Worm (Caenorhabditis elegans) whole organism, early embryonic: ENCODE results near the gene B0334.20.

Experiments used
- B0310.2 ChIP-seq: sonication (generic microtip); optimal IDR thresholded peaks from 2 replicates; lab custom pipeline; 2016; ENCODE audit warnings: mild to moderate bottlenecking, missing genetic modification characterization, missing compliant biosample characterization
- F13C5.2 ChIP-seq: sonication (generic microtip); optimal IDR thresholded peaks from 2 replicates; lab custom pipeline; 2017; ENCODE audit warnings: mild to moderate bottlenecking, missing genetic modification characterization, inconsistent platforms, missing compliant biosample characterization
- aly-1 ChIP-seq: sonication (generic microtip); optimal IDR thresholded peaks from 2 replicates; lab custom pipeline; 2016; ENCODE audit warnings: missing genetic modification characterization, missing compliant biosample characterization
- ama-1 ChIP-seq: fragments of 150-350 bp; optimal IDR thresholded peaks from 2 replicates; lab custom pipeline; 2014
- ceh-13 ChIP-seq: fragments of 200-800 bp; sonication (Bioruptor generic); optimal IDR thresholded peaks from 2 replicates; lab custom pipeline; 2018; ENCODE audit warnings: mild to moderate bottlenecking, missing genetic modification characterization, missing compliant biosample characterization
- ceh-36 ChIP-seq: sonication (generic microtip); optimal IDR thresholded peaks from 2 replicates; lab custom pipeline; 2016; ENCODE audit warnings: missing genetic modification characterization, inconsistent platforms, missing compliant biosample characterization
- ets-7 ChIP-seq: sonication (generic microtip); optimal IDR thresholded peaks from 2 replicates; lab custom pipeline; 2016; ENCODE audit warnings: missing genotype, missing genetic modification characterization, missing compliant biosample characterization
- flt-1 ChIP-seq: fragments of 200-800 bp; sonication (Bioruptor generic); IDR thresholded peaks from 2 replicates; pipeline ENCODE4 v1.3.6; 2022; ENCODE audit warnings: missing genetic modification characterization, missing compliant biosample characterization
- hmbx-1 ChIP-seq: sonication (generic microtip); optimal IDR thresholded peaks from 2 replicates; lab custom pipeline; 2016; ENCODE audit warnings: mild to moderate bottlenecking, missing genetic modification characterization, missing compliant biosample characterization
- hmg-4 ChIP-seq: fragments of 200-800 bp; sonication (Bioruptor generic); optimal IDR thresholded peaks from 2 replicates; lab custom pipeline; 2018; ENCODE audit warnings: mild to moderate bottlenecking, missing genetic modification characterization, missing compliant biosample characterization
- hnd-1 ChIP-seq: sonication (generic microtip); optimal IDR thresholded peaks from 2 replicates; lab custom pipeline; 2016; ENCODE audit warnings: missing genetic modification characterization, missing compliant biosample characterization
- pes-1 ChIP-seq: fragments of 200-800 bp; sonication (Bioruptor generic); IDR thresholded peaks from 2 replicates; pipeline ENCODE4 v1.3.6; 2022; ENCODE audit warnings: missing genetic modification reagents, missing genetic modification characterization, missing compliant biosample characterization
- scrt-1 ChIP-seq: fragments of 200-800 bp; sonication (Bioruptor generic); IDR thresholded peaks from 2 replicates; pipeline ENCODE4 v1.3.6; 2022; ENCODE audit warnings: missing genetic modification characterization, missing compliant biosample characterization
- sea-1 ChIP-seq: fragments of 200-800 bp; sonication (Bioruptor generic); conservative IDR thresholded peaks from 2 replicates; pipeline ENCODE4 v1.3.6; 2022; ENCODE audit warnings: missing genetic modification characterization, missing compliant biosample characterization
- tbx-11 ChIP-seq: fragments of 200-800 bp; sonication (Bioruptor generic); IDR thresholded peaks from 2 replicates; pipeline ENCODE4 v1.3.6; 2022; ENCODE audit warnings: missing genetic modification characterization, missing compliant biosample characterization
- tbx-37 ChIP-seq: fragments of 200-800 bp; sonication (Bioruptor generic); conservative IDR thresholded peaks from 2 replicates; pipeline ENCODE4 v1.3.6; 2022; ENCODE audit warnings: missing genetic modification reagents, missing genetic modification characterization, missing compliant biosample characterization
- tra-4 ChIP-seq: sonication (generic microtip); optimal IDR thresholded peaks from 2 replicates; lab custom pipeline; 2017; ENCODE audit warnings: missing genetic modification characterization, missing compliant biosample characterization

The B0334.20 gene

DNA sequence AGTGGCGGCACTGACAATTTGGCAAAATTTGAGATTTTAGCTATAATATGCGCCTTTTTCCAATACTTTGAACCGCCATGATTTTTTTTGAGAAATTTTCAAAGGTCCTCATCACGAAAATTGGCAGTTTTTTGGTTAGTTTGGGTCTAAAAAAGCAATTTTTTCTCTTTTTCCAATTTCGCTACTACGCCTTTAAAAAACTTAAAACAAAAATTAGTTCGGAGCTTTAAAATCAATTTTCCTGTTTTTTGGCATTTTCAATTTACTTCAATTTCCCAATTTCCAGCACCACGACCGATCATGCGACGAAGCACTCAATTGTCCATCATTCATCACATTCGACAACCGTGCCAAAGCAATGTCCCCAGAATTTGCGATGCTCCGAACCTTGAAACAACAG lies 2.9 kb downstream of the B0334.20 start, which contains the start of gene B0334.5:
B0334.5 (plus strand) TSS at position 301 of the 400 bp plus-strand sequence.
- TF ChIP-seq aly-1 (tag; lab: Kevin White, UChicago), result no peak
- no peak for TF ChIP-seq tbx-11 (GFP tag; lab: Robert Waterston, UW)
- TF ChIP-seq F13C5.2, result no peak
- TF ChIP-seq sea-1 (GFP tag; lab: Robert Waterston, UW), result no peak
- TF ChIP-seq hmg-4 (GFP tag; lab: Kevin White, UChicago), result no peak
- no peak for TF ChIP-seq pes-1 (GFP tag; lab: Robert Waterston, UW)
- no peak for TF ChIP-seq ceh-13
- TF ChIP-seq ceh-36 (tag; lab: Kevin White, UChicago), result no peak
- TF ChIP-seq hmbx-1 (tag; lab: Kevin White, UChicago), result no peak
- TF ChIP-seq B0310.2 (tag; lab: Kevin White, UChicago), result no peak
- no peak for TF ChIP-seq flt-1 (GFP tag; lab: Robert Waterston, UW)
- TF ChIP-seq ama-1 (lab: Kevin White, UChicago), result no peak
- TF ChIP-seq tbx-37 (GFP tag; lab: Robert Waterston, UW), result no peak
- TF ChIP-seq tra-4, result no peak
- TF ChIP-seq hnd-1 (tag; lab: Kevin White, UChicago), result no peak
- TF ChIP-seq scrt-1 (GFP tag; lab: Robert Waterston, UW), result no peak
- TF ChIP-seq ets-7, result no peak

DNA sequence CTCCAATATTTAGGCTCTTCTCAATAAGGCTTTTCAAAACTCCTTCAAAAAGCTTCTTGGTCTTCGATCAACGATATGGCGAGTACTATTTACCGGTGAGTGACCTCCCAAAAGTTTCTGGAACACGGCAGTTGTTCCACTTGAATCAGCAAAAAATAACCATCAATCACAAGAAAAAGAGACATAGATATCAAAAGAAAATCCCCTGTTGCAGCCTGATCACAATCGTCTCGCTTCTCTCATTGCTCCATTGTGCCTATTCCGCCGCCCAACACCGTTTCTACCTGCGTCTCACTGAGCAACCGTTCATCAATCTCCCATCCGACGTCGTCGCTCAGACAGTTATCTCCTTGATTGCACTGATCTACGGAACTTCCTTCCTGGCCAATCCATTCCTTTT lies 3.5 kb downstream of the B0334.20 start, which contains the start of gene emc-5:
emc-5 (plus strand) TSS at position 14 of the 400 bp plus-strand sequence.
- TF ChIP-seq aly-1 (tag; lab: Kevin White, UChicago) (no peak), sea-1 (GFP tag; lab: Robert Waterston, UW) (no peak), tbx-37 (GFP tag; lab: Robert Waterston, UW) (no peak), ets-7 (no peak), B0310.2 (tag; lab: Kevin White, UChicago) (no peak), ceh-13 (no peak), tbx-11 (GFP tag; lab: Robert Waterston, UW) (no peak), ceh-36 (tag; lab: Kevin White, UChicago) (no peak), flt-1 (GFP tag; lab: Robert Waterston, UW) (no peak), ama-1 (lab: Kevin White, UChicago) (no peak), tra-4 (no peak), pes-1 (GFP tag; lab: Robert Waterston, UW) (no peak), scrt-1 (GFP tag; lab: Robert Waterston, UW) (no peak), hmg-4 (GFP tag; lab: Kevin White, UChicago) (no peak), F13C5.2 (no peak), hnd-1 (tag; lab: Kevin White, UChicago) (no peak), hmbx-1 (tag; lab: Kevin White, UChicago) (no peak)

DNA sequence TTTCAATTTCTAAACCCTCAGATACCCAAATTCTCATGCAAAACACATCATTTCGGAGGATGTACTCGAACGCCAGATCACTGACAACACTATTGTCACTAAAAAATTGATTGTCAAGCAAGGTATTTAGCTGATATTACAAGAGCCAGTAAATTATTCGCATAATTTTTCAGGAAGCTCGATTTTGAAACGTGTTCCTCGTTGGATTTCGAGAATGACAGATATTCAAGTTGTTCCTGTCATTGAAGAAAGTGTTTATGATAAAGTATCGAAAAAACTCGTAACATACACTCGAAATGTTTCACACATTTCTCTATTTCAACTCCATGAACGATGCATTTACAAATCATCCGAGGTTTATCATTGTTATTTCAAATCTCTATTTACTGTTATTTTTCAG lies 4.5 kb downstream of the B0334.20 start:
- TF ChIP-seq hmg-4 (GFP tag; lab: Kevin White, UChicago) (no peak), hnd-1 (tag; lab: Kevin White, UChicago) (no peak), F13C5.2 (no peak), flt-1 (GFP tag; lab: Robert Waterston, UW) (no peak), B0310.2 (tag; lab: Kevin White, UChicago) (no peak), scrt-1 (GFP tag; lab: Robert Waterston, UW) (no peak), pes-1 (GFP tag; lab: Robert Waterston, UW) (no peak), ets-7 (no peak), ceh-13 (no peak), sea-1 (GFP tag; lab: Robert Waterston, UW) (no peak), tra-4 (no peak), tbx-37 (GFP tag; lab: Robert Waterston, UW) (no peak), tbx-11 (GFP tag; lab: Robert Waterston, UW) (no peak)

DNA sequence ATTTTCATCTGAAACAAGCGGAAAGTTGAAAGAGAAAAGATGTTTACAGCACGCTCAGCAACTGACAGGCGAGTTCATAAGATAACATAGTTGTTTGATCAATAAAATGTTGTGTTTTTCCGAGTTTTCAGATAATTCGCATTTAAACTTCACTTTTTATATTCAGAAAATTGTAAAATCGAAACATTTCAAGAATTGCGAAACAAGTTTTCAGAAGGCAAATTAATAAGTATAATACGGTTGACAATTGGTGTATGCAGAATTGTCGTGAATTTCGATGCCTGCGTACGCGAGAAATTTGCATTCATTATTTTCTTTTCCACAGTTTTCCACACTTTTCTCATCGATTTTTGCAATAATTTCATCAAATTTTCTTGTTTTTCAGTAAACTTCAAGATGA lies 5.0 kb downstream of the B0334.20 start, which contains the start of the genes ooc-3 and B0334.4:
ooc-3 (minus strand) TSS at position 15 of the 400 bp plus-strand sequence.
B0334.4 (plus strand) TSS at position 386 of the 400 bp plus-strand sequence.
- TF ChIP-seq tbx-11 (GFP tag; lab: Robert Waterston, UW) (no peak), hmbx-1 (tag; lab: Kevin White, UChicago) (no peak), ceh-36 (tag; lab: Kevin White, UChicago) (no peak), hnd-1 (tag; lab: Kevin White, UChicago) (no peak), flt-1 (GFP tag; lab: Robert Waterston, UW) (no peak), F13C5.2 (no peak), ceh-13 (no peak), scrt-1 (GFP tag; lab: Robert Waterston, UW) (no peak), tbx-37 (GFP tag; lab: Robert Waterston, UW) (no peak), B0310.2 (tag; lab: Kevin White, UChicago) (no peak), ets-7 (no peak), sea-1 (GFP tag; lab: Robert Waterston, UW) (no peak), pes-1 (GFP tag; lab: Robert Waterston, UW) (no peak), aly-1 (tag; lab: Kevin White, UChicago) (no peak), tra-4 (no peak)

DNA sequence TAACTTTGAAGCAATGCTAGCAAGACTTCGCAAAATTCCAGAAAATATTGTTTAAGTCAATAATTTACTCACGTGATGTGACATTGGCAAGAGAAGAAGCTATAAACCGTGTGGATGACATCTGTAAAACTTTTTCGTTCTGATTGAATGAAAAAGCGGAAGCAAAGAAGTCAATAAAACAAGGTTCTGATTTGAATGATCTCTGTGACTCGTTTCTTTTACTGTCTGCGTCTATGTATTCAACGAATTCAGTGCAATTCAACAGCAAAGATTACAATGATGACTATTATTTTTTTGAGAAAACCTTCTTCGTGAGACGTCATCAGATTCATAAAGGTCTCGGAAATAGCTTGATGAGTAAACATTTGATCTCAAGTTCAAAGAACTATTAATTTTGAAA lies 7.4 kb downstream of the B0334.20 start, which contains the start of gene hacl-1:
hacl-1 (minus strand) TSS at position 121 of the 400 bp plus-strand sequence.
- no peak for TF ChIP-seq scrt-1 (GFP tag; lab: Robert Waterston, UW)
- no peak for TF ChIP-seq ets-7
- no peak for TF ChIP-seq ceh-36 (tag; lab: Kevin White, UChicago)
- no peak for TF ChIP-seq ama-1 (lab: Kevin White, UChicago)

DNA sequence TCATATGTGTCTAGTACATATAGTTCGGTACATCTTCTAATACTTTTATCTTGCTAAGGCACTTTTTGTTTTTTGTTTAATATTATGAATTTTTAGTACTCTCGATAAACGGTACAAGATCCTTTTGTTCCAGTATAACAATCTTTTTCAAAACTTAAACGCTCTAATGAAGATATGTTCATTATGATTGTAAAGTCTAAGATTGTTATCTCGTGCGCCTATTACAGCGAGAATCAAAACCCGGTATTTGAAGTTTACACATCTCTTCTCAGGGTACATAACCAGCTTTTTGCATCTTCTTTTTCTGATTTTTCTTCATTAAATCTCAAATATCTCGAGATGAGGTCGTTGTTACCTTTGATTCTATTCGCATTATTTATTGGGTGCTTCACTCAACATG lies 12.3 kb downstream of the B0334.20 start, which contains the start of gene B0334.13:
B0334.13 (plus strand) TSS at position 301 of the 400 bp plus-strand sequence.
- TF ChIP-seq tbx-11 (GFP tag; lab: Robert Waterston, UW) (no peak), ceh-36 (tag; lab: Kevin White, UChicago) (no peak), scrt-1 (GFP tag; lab: Robert Waterston, UW) (no peak), pes-1 (GFP tag; lab: Robert Waterston, UW) (no peak), hmbx-1 (tag; lab: Kevin White, UChicago) (no peak), B0310.2 (tag; lab: Kevin White, UChicago) (no peak), tbx-37 (GFP tag; lab: Robert Waterston, UW) (no peak), flt-1 (GFP tag; lab: Robert Waterston, UW) (no peak)
